Worm (Caenorhabditis elegans): ENCODE results near the gene srz-6.

- TF ChIP-seq nhr-237 (tag; optimal IDR thresholded peaks at IDR 0.05), result no peak
- no peak for TF ChIP-seq egl-27 (tag; optimal IDR thresholded peaks at IDR 0.05)
- TF ChIP-seq nhr-28 (tag; optimal IDR thresholded peaks at IDR 0.05), result no peak
- TF ChIP-seq R02D3.7 (tag; optimal IDR thresholded peaks at IDR 0.05), result no peak
- no peak for TF ChIP-seq nhr-12 (tag; optimal IDR thresholded peaks at IDR 0.05)
- TF ChIP-seq skn-1 (tag; optimal IDR thresholded peaks at IDR 0.05), result no peak
- no peak for TF ChIP-seq snpc-4 (tag; optimal IDR thresholded peaks at IDR 0.05)
- TF ChIP-seq elt-1 (tag; optimal IDR thresholded peaks at IDR 0.05), result no peak
- no peak for TF ChIP-seq nfya-1 (tag; optimal IDR thresholded peaks at IDR 0.05; ENCODE audit: insufficient read depth)
Observed at ce11 chrII:12481645-12482044, 10.4 kb upstream of the srz-6 start.
